Worm (Caenorhabditis elegans) whole organism, L3 larva: ENCODE data around the gene sdhd-1.
A peak's percentile ranks its signal among the peaks of the same experiment; 100 is the strongest.

ENCODE experiments used
- ZK546.5 ChIP-seq: sonication (generic microtip); optimal IDR thresholded peaks from 2 replicates; lab custom pipeline; 2017; ENCODE audit warnings: missing biosample characterization, missing genetic modification characterization
- aly-2 ChIP-seq: fragments of 150-350 bp; optimal IDR thresholded peaks from 2 replicates; lab custom pipeline; 2014; ENCODE audit warnings: missing biosample characterization, missing genetic modification characterization
- ama-1 ChIP-seq: fragments of 150-350 bp; optimal IDR thresholded peaks from 2 replicates; lab custom pipeline; 2018
- ceh-28 ChIP-seq: fragments of 150-350 bp; optimal IDR thresholded peaks from 2 replicates; lab custom pipeline; 2014; ENCODE audit warnings: missing biosample characterization, missing genetic modification reagents, missing genetic modification characterization
- ceh-82 ChIP-seq: fragments of 150-350 bp; optimal IDR thresholded peaks from 2 replicates; lab custom pipeline; 2014; ENCODE audit warnings: missing biosample characterization, missing genetic modification characterization
- egl-27 ChIP-seq: sonication (generic microtip); optimal IDR thresholded peaks from 4 replicates; lab custom pipeline; 2017; ENCODE audit warnings: missing biosample characterization, missing genetic modification reagents, missing genetic modification characterization
- egl-5 ChIP-seq: fragments of 150-350 bp; optimal IDR thresholded peaks from 2 replicates; lab custom pipeline; 2017; ENCODE audit warnings: missing biosample characterization, missing genetic modification reagents, missing genetic modification characterization, inconsistent platforms
- elt-1 ChIP-seq: fragments of 150-350 bp; optimal IDR thresholded peaks from 2 replicates; lab custom pipeline; 2014; ENCODE audit warnings: missing biosample characterization, missing genetic modification characterization
- elt-2 ChIP-seq: sonication (generic microtip); optimal IDR thresholded peaks from 2 replicates; lab custom pipeline; 2016; ENCODE audit warnings: missing genetic modification reagents, mild to moderate bottlenecking, missing genetic modification characterization, missing compliant biosample characterization
- elt-3 ChIP-seq, 3 experiments: fragments of 150-350 bp in 1 of 3; sonication (generic microtip) in 2 of 3; optimal IDR thresholded peaks; 2 replicates in 2 of 3; 4 replicates in 1 of 3; lab custom pipeline; 2014 to 2017; ENCODE audit warnings: missing biosample characterization in 3 of 3, missing genetic modification characterization in 3 of 3
- eor-1 ChIP-seq, 2 experiments: fragments of 150-350 bp; optimal IDR thresholded peaks; 2 replicates each; lab custom pipeline; 2014 to 2018; ENCODE audit warnings: missing biosample characterization in 2 of 2, missing genetic modification characterization in 2 of 2
- fkh-10 ChIP-seq: sonication (generic microtip); optimal IDR thresholded peaks from 2 replicates; lab custom pipeline; 2017; ENCODE audit warnings: missing biosample characterization, missing genetic modification reagents, missing genetic modification characterization
- fkh-2 ChIP-seq: fragments of 150-350 bp; optimal IDR thresholded peaks from 2 replicates; lab custom pipeline; 2014; ENCODE audit warnings: missing biosample characterization, missing genetic modification reagents, missing genetic modification characterization
- hmg-11 ChIP-seq: sonication (generic microtip); optimal IDR thresholded peaks from 2 replicates; lab custom pipeline; 2016; ENCODE audit warnings: missing genetic modification characterization, missing compliant biosample characterization
- jun-1 ChIP-seq: fragments of 150-350 bp; optimal IDR thresholded peaks from 2 replicates; lab custom pipeline; 2014; ENCODE audit warnings: missing biosample characterization, missing genetic modification reagents, missing genetic modification characterization
- lin-15B ChIP-seq: fragments of 150-350 bp; optimal IDR thresholded peaks from 2 replicates; lab custom pipeline; 2014; ENCODE audit warnings: missing biosample characterization, missing genetic modification characterization
- lin-39 ChIP-seq: fragments of 150-350 bp; optimal IDR thresholded peaks from 2 replicates; lab custom pipeline; 2018; ENCODE audit warnings: missing biosample characterization, missing genetic modification reagents, missing genetic modification characterization
- lsy-12 ChIP-seq: sonication (generic microtip); optimal IDR thresholded peaks from 2 replicates; lab custom pipeline; 2016; ENCODE audit warnings: mild to moderate bottlenecking, missing genetic modification characterization, missing compliant biosample characterization
- mdl-1 ChIP-seq: fragments of 150-350 bp; optimal IDR thresholded peaks from 2 replicates; lab custom pipeline; 2014; ENCODE audit warnings: missing biosample characterization, missing genetic modification characterization
- nfya-1 ChIP-seq: sonication (generic microtip); optimal IDR thresholded peaks from 2 replicates; lab custom pipeline; 2017; ENCODE audit warnings: missing genetic modification characterization, mild to moderate bottlenecking, missing compliant biosample characterization, antibody characterized with exemption, moderate library complexity; ENCODE audit not compliant: insufficient read depth
- nhr-11 ChIP-seq: fragments of 150-350 bp; optimal IDR thresholded peaks from 2 replicates; lab custom pipeline; 2014; ENCODE audit warnings: missing biosample characterization, missing genetic modification characterization
- nhr-12 ChIP-seq: fragments of 150-350 bp; optimal IDR thresholded peaks from 2 replicates; lab custom pipeline; 2014; ENCODE audit warnings: missing biosample characterization, missing genetic modification characterization
- nhr-23 ChIP-seq: fragments of 150-350 bp; optimal IDR thresholded peaks from 2 replicates; lab custom pipeline; 2014; ENCODE audit warnings: missing biosample characterization, missing genetic modification reagents, missing genetic modification characterization
- nhr-237 ChIP-seq: fragments of 150-350 bp; optimal IDR thresholded peaks from 2 replicates; lab custom pipeline; 2014; ENCODE audit warnings: missing biosample characterization, missing genetic modification characterization
- nhr-25 ChIP-seq: sonication (generic microtip); optimal IDR thresholded peaks from 2 replicates; lab custom pipeline; 2017; ENCODE audit warnings: missing biosample characterization, missing genetic modification characterization
- nhr-28 ChIP-seq: fragments of 150-350 bp; optimal IDR thresholded peaks from 2 replicates; lab custom pipeline; 2014; ENCODE audit warnings: missing biosample characterization, missing genetic modification characterization
- nhr-43 ChIP-seq: sonication (generic microtip); optimal IDR thresholded peaks from 2 replicates; lab custom pipeline; 2016; ENCODE audit warnings: mild to moderate bottlenecking, missing genetic modification characterization, missing compliant biosample characterization; ENCODE audit not compliant: poor library complexity, severe bottlenecking
- nhr-67 ChIP-seq: fragments of 150-350 bp; optimal IDR thresholded peaks from 2 replicates; lab custom pipeline; 2014; ENCODE audit warnings: missing biosample characterization, missing genetic modification characterization
- nhr-76 ChIP-seq: fragments of 150-350 bp; sonication (generic microtip); optimal IDR thresholded peaks from 5 replicates; lab custom pipeline; 2014; ENCODE audit warnings: missing biosample characterization, missing genetic modification characterization
- pha-4 ChIP-seq: fragments of 150-350 bp; optimal IDR thresholded peaks from 2 replicates; lab custom pipeline; 2014; ENCODE audit warnings: missing biosample characterization, missing genetic modification reagents, missing genetic modification characterization
- pqm-1 ChIP-seq: fragments of 150-350 bp; optimal IDR thresholded peaks from 2 replicates; lab custom pipeline; 2017; ENCODE audit warnings: missing biosample characterization, missing genetic modification characterization, inconsistent platforms
- sea-2 ChIP-seq: fragments of 150-350 bp; sonication (generic microtip); optimal IDR thresholded peaks from 4 replicates; lab custom pipeline; 2014; ENCODE audit warnings: missing biosample characterization, missing genetic modification reagents, missing genetic modification characterization
- skn-1 ChIP-seq: fragments of 150-350 bp; optimal IDR thresholded peaks from 2 replicates; lab custom pipeline; 2014; ENCODE audit warnings: missing biosample characterization, missing genetic modification characterization
- snpc-4 ChIP-seq: fragments of 150-350 bp; optimal IDR thresholded peaks from 2 replicates; lab custom pipeline; 2014; ENCODE audit warnings: missing biosample characterization, missing genetic modification characterization
- tbx-2 ChIP-seq: sonication (generic microtip); optimal IDR thresholded peaks from 2 replicates; lab custom pipeline; 2016; ENCODE audit warnings: mild to moderate bottlenecking, missing genetic modification characterization, missing compliant biosample characterization
- unc-39 ChIP-seq: sonication (generic microtip); optimal IDR thresholded peaks from 4 replicates; lab custom pipeline; 2017; ENCODE audit warnings: missing biosample characterization, missing genetic modification characterization
- unc-62 ChIP-seq: fragments of 150-350 bp; sonication (generic microtip); optimal IDR thresholded peaks from 4 replicates; lab custom pipeline; 2014; ENCODE audit warnings: missing biosample characterization, missing genetic modification reagents, missing genetic modification characterization
- zag-1 ChIP-seq: fragments of 150-350 bp; optimal IDR thresholded peaks from 2 replicates; lab custom pipeline; 2014; ENCODE audit warnings: missing biosample characterization, missing genetic modification characterization
- ztf-11 ChIP-seq: fragments of 150-350 bp; optimal IDR thresholded peaks from 2 replicates; lab custom pipeline; 2014; ENCODE audit warnings: missing biosample characterization, missing genetic modification characterization
- ztf-4 ChIP-seq: fragments of 150-350 bp; optimal IDR thresholded peaks from 2 replicates; lab custom pipeline; 2014; ENCODE audit warnings: missing biosample characterization, missing genetic modification characterization

The sdhd-1 gene

ce11 chrII:11048930-11049329, 783 bp downstream of the sdhd-1 start, which contains the start of gene F33A8.4:
Gene F33A8.4, minus strand, starts transcription at chrII:11049030.
- TF ChIP-seq nhr-12 (tag; lab: Kevin White, UChicago) (no peak), jun-1 (no peak), fkh-10 (GFP tag; lab: Kevin White, UChicago) (no peak), ama-1 (no peak), ztf-4 (tag; lab: Kevin White, UChicago) (no peak), tbx-2 (tag; lab: Kevin White, UChicago) (no peak), lin-15B (tag; lab: Kevin White, UChicago) (no peak), zag-1 (tag; lab: Kevin White, UChicago) (no peak), skn-1 (tag; lab: Kevin White, UChicago) (no peak), ceh-82 (tag; lab: Kevin White, UChicago) (no peak), ZK546.5 (no peak), nhr-25 (tag; lab: Kevin White, UChicago) (no peak)

ce11 chrII:11045872-11046271, 3.8 kb downstream of the sdhd-1 start, which contains the start of gene col-83:
Gene col-83, minus strand, starts transcription at chrII:11045972.
- TF ChIP-seq jun-1 (no peak), pqm-1 (tag; lab: Kevin White, UChicago) (no peak), nfya-1 (tag; lab: Kevin White, UChicago) (no peak), zag-1 (tag; lab: Kevin White, UChicago) (no peak), lsy-12 (tag; lab: Kevin White, UChicago) (no peak), nhr-43 (tag; lab: Kevin White, UChicago) (no peak), eor-1 (tag; optimal IDR thresholded peaks at IDR 0.05; lab: Kevin White, UChicago) (no peak), ceh-82 (tag; lab: Kevin White, UChicago) (no peak)

- TF ChIP-seq ceh-28 (tag; lab: Kevin White, UChicago) (no peak), elt-2 (tag; lab: Kevin White, UChicago) (no peak), snpc-4 (tag; lab: Kevin White, UChicago) (no peak), elt-1 (tag; lab: Kevin White, UChicago) (no peak), fkh-10 (GFP tag; lab: Kevin White, UChicago) (no peak), egl-5 (tag; lab: Kevin White, UChicago) (no peak), fkh-2 (no peak), ztf-11 (no peak), sea-2 (no peak), nhr-76 (tag; lab: Kevin White, UChicago) (no peak), mdl-1 (tag; lab: Kevin White, UChicago) (no peak), eor-1 (tag; optimal IDR thresholded peaks at IDR 0.05; lab: Kevin White, UChicago) (no peak), nhr-28 (no peak), tbx-2 (tag; lab: Kevin White, UChicago) (no peak), egl-27 (tag; lab: Kevin White, UChicago) (no peak), nhr-11 (tag; lab: Kevin White, UChicago) (no peak), lsy-12 (tag; lab: Kevin White, UChicago) (no peak), nhr-12 (tag; lab: Kevin White, UChicago) (no peak), unc-39 (tag; lab: Kevin White, UChicago) (no peak), elt-3 (tag; optimal IDR thresholded peaks at IDR 0.05; lab: Kevin White, UChicago) (no peak)
Observed at ce11 chrII:11044193-11044568, 5.5 kb downstream of the sdhd-1 start.

ce11 chrII:11043546-11044192, 6.0 kb downstream of the sdhd-1 start:
- TF ChIP-seq aly-2 (tag; lab: Kevin White, UChicago) (no peak), elt-1 (tag; lab: Kevin White, UChicago) (peak; percentile 86)
- TF ChIP-seq, all 47 proteins: peak for 1

- TF ChIP-seq nhr-25 (tag; lab: Kevin White, UChicago): peak; percentile 24
- peak; percentile 71 for TF ChIP-seq pqm-1 (tag; lab: Kevin White, UChicago)
- TF ChIP-seq lin-39 (tag; lab: Kevin White, UChicago): peak; percentile 86
- TF ChIP-seq nhr-11 (tag; lab: Kevin White, UChicago): no peak
- TF ChIP-seq tbx-2 (tag; lab: Kevin White, UChicago): peak; percentile 23
- TF ChIP-seq elt-2 (tag; lab: Kevin White, UChicago): peak; percentile 89
- no peak for TF ChIP-seq nhr-12 (tag; lab: Kevin White, UChicago)
- TF ChIP-seq sea-2: peak; percentile 25
- peak; percentile 55 for TF ChIP-seq egl-5 (tag; lab: Kevin White, UChicago)
- peak; percentile 31 for TF ChIP-seq lsy-12 (tag; lab: Kevin White, UChicago)
- peak; percentile 18 for TF ChIP-seq ztf-11
- TF ChIP-seq unc-62 (GFP tag; lab: Kevin White, UChicago): peak; percentile 19
- no peak for TF ChIP-seq nhr-67 (tag; lab: Kevin White, UChicago)
- TF ChIP-seq hmg-11 (tag; lab: Kevin White, UChicago): peak; percentile 94
- no peak for TF ChIP-seq nhr-237 (tag; lab: Kevin White, UChicago)
- TF ChIP-seq snpc-4 (tag; lab: Kevin White, UChicago): peak; percentile 21
- no peak for TF ChIP-seq ceh-82 (tag; lab: Kevin White, UChicago)
- TF ChIP-seq nhr-43 (tag; lab: Kevin White, UChicago): no peak
- TF ChIP-seq fkh-10 (GFP tag; lab: Kevin White, UChicago): peak; percentile 45
- TF ChIP-seq nhr-23 (tag; lab: Kevin White, UChicago): no peak
- peak; percentile 46 for TF ChIP-seq skn-1 (tag; lab: Kevin White, UChicago)
- TF ChIP-seq lin-15B (tag; lab: Kevin White, UChicago): peak; percentile 67
- peak; percentile 64 for TF ChIP-seq pha-4 (tag; lab: Kevin White, UChicago)
- no peak for TF ChIP-seq zag-1 (tag; lab: Kevin White, UChicago)
- peak; percentile 52 for TF ChIP-seq egl-27 (tag; lab: Kevin White, UChicago)
- TF ChIP-seq jun-1: peak; percentile 42
- peak; percentile 78 for TF ChIP-seq ceh-28 (tag; lab: Kevin White, UChicago)
Observed at ce11 chrII:11042878-11043331, 6.8 kb downstream of the sdhd-1 start.
